Fruit fly (Drosophila melanogaster): Measurements from ENCODE around the gene Cpr64Aa.

DNA sequence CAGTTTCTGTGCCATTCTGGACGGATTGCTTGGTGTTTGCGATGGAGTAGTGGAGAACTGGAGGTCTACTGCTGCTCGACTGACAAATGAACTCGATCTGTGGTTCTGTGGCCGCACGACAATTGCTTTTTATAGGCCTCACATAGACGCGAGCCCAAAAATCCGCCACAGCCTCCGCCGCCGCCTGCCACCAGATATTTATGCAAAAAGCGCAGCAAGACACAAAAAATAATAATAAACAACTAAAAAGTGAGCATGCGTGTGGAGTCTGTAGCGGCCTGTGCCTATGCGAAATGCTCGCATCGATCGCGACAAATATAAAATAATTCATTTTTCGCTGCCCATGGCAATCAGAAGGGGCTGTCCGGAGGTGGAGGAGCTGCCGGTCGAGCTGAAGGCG, at the start of gene Cpr64Aa:
- no peak for TF ChIP-seq CTCF (optimal IDR thresholded peaks at IDR 0.05)
- no peak for TF ChIP-seq CG8478 (optimal IDR thresholded peaks at IDR 0.05)

All from S2 (cell line).